Fruit fly (Drosophila melanogaster) whole organism, wandering third instar larva: ENCODE results near the gene grsm.

Experiments used
- Hr83 ChIP-seq: fragments of 200-300 bp; sonication (Bioruptor generic); optimal IDR thresholded peaks from 2 replicates; lab custom pipeline; 2016; ENCODE audit warnings: missing biosample characterization, mild to moderate bottlenecking, missing genetic modification characterization, moderate library complexity; ENCODE audit not compliant: poor library complexity, severe bottlenecking
- dl ChIP-seq, 2 experiments: fragments of 175-275, 200-275 bp in 1 of 2; fragments of 200-275 bp in 1 of 2; sonication (Bioruptor generic); optimal IDR thresholded peaks; lab custom pipeline; 2018; ENCODE audit warnings: mild to moderate bottlenecking in 2 of 2, missing biosample characterization in 2 of 2, missing genetic modification characterization in 2 of 2, moderate library complexity in 2 of 2; ENCODE audit not compliant: partially characterized antibody in 2 of 2, insufficient read depth in 1 of 2
- dmrt93B ChIP-seq: fragments of 200-800 bp; sonication (Bioruptor generic); optimal IDR thresholded peaks from 2 replicates; lab custom pipeline; 2018; ENCODE audit warnings: missing biosample characterization, mild to moderate bottlenecking, missing genetic modification characterization
- foxo ChIP-seq, 2 experiments: fragments of 200-800 bp; sonication (Bioruptor generic); optimal IDR thresholded peaks; 2 replicates in 1 of 2; 3 replicates in 1 of 2; lab custom pipeline; 2016 to 2017; ENCODE audit warnings: missing biosample characterization in 2 of 2, missing genetic modification characterization in 2 of 2
- fru ChIP-seq: fragments of 200-800 bp; sonication (Bioruptor generic); optimal IDR thresholded peaks from 3 replicates; lab custom pipeline; 2016; ENCODE audit warnings: missing biosample characterization, mild to moderate bottlenecking, missing genetic modification characterization
- h ChIP-seq: fragments of 200-800 bp; sonication (Bioruptor generic); optimal IDR thresholded peaks from 3 replicates; lab custom pipeline; 2016; ENCODE audit warnings: missing biosample characterization, mild to moderate bottlenecking, missing genetic modification characterization
- pan ChIP-seq: fragments of >200 bp; optimal IDR thresholded peaks from 2 replicates; lab custom pipeline; 2017
- rgr ChIP-seq: fragments of 200-800 bp; sonication (Bioruptor generic); optimal IDR thresholded peaks from 3 replicates; lab custom pipeline; 2016; ENCODE audit warnings: missing biosample characterization, mild to moderate bottlenecking, missing genetic modification characterization
- sage ChIP-seq: fragments of 200-800 bp; sonication (Bioruptor generic); optimal IDR thresholded peaks from 2 replicates; lab custom pipeline; 2016; ENCODE audit warnings: missing biosample characterization, mild to moderate bottlenecking, missing genetic modification characterization
- usp ChIP-seq: fragments of >200 bp; optimal IDR thresholded peaks from 2 replicates; lab custom pipeline; 2017; ENCODE audit warnings: missing biosample characterization, missing genetic modification characterization

DNA sequence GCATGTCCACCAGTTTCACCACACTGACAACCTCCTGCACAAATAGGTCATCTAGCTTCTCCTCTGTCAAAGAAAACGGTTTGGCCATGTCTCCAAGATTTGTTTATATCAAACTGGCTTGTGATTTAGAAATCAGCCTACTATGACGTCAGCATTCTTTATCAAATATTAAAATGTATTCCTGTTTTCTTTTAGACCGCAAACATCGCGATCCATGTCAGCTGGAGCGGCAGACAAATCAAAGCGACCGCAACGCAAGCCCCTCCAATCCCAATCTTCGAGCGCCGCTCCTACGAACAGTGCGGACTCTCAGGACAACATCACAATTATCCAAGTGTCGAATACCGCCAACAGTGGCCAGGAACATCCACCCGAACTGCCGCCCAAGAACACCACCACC is 20.9 kb upstream of the grsm start, which contains the start of gene CG14383:
- TF ChIP-seq fru, result no peak
- no peak for TF ChIP-seq dl (GFP tag; optimal IDR thresholded peaks at IDR 0.05; lab: Kevin White, UChicago; ENCODE audit: insufficient read depth in 1 of 2, partially characterized antibody in 2 of 2)
- no peak for TF ChIP-seq usp (GFP tag; lab: Kevin White, UChicago)
- TF ChIP-seq pan (lab: Kevin White, UChicago), result no peak
- TF ChIP-seq sage (GFP tag; lab: Kevin White, UChicago), result no peak
- TF ChIP-seq foxo (GFP tag; optimal IDR thresholded peaks at IDR 0.05; lab: Kevin White, UChicago), result no peak
- no peak for TF ChIP-seq Hr83 (GFP tag; lab: Kevin White, UChicago)
- TF ChIP-seq h, result no peak
- no peak for TF ChIP-seq dmrt93B (GFP tag; lab: Kevin White, UChicago)
- TF ChIP-seq rgr (GFP tag; lab: Kevin White, UChicago), result no peak
